Worm (Caenorhabditis elegans) whole organism, young adult: ENCODE data around the gene F36H12.9.
"Not testable (repeated sequence)": the region's sequence is repeated elsewhere in the genome, so short reads cannot be mapped to it uniquely, and the experiment has no call there.

ENCODE experiments used
- B0035.1 ChIP-seq: sonication (generic microtip); optimal IDR thresholded peaks from 2 replicates; lab custom pipeline; 2016; ENCODE audit warnings: missing genetic modification characterization, mild to moderate bottlenecking, missing compliant biosample characterization, missing genotype, missing genetic modification reagents
- B0261.1 ChIP-seq: sonication (generic microtip); optimal IDR thresholded peaks from 2 replicates; lab custom pipeline; 2016; ENCODE audit warnings: mild to moderate bottlenecking, missing genetic modification characterization, moderate library complexity, missing compliant biosample characterization
- F49E8.2 ChIP-seq: sonication (generic microtip); optimal IDR thresholded peaks from 3 replicates; lab custom pipeline; 2017; ENCODE audit warnings: missing genetic modification characterization, mild to moderate bottlenecking, missing compliant biosample characterization, antibody characterized with exemption, moderate library complexity; ENCODE audit not compliant: insufficient read depth
- F52B5.7 ChIP-seq: sonication (generic microtip); optimal IDR thresholded peaks from 2 replicates; lab custom pipeline; 2016; ENCODE audit warnings: mild to moderate bottlenecking, missing genetic modification characterization, missing compliant biosample characterization
- K11D2.4 ChIP-seq: fragments of 200-800 bp; sonication (Bioruptor generic); IDR thresholded peaks from 2 replicates; pipeline ENCODE4 v1.3.6; 2022; ENCODE audit warnings: missing genetic modification reagents, missing genetic modification characterization, missing compliant biosample characterization
- K12H6.12 ChIP-seq: fragments of 200-800 bp; sonication (Bioruptor generic); optimal IDR thresholded peaks from 2 replicates; lab custom pipeline; 2018; ENCODE audit warnings: mild to moderate bottlenecking, missing genetic modification characterization, missing compliant biosample characterization
- T26A5.8 ChIP-seq: sonication (generic microtip); optimal IDR thresholded peaks from 2 replicates; lab custom pipeline; 2016; ENCODE audit warnings: missing genetic modification characterization, missing compliant biosample characterization
- Y53F4B.3 ChIP-seq: fragments of 200-800 bp; sonication (Bioruptor generic); IDR thresholded peaks from 2 replicates; pipeline ENCODE4 v1.3.6; 2022; ENCODE audit warnings: missing genetic modification reagents, missing genetic modification characterization, missing compliant biosample characterization
- ama-1 ChIP-seq, 3 experiments: fragments of 150-350 bp in 1 of 3; sonication (generic microtip) in 2 of 3; optimal IDR thresholded peaks; 2 replicates each; lab custom pipeline; 2014 to 2018; ENCODE audit warnings: missing biosample characterization in 2 of 3, missing genetic modification characterization in 2 of 3, missing genetic modification reagents in 2 of 3
- attf-3 ChIP-seq: fragments of 200-800 bp; sonication (Bioruptor generic); conservative IDR thresholded peaks from 2 replicates; pipeline ENCODE4 v1.3.6; 2022; ENCODE audit warnings: missing genetic modification reagents, missing genetic modification characterization, missing compliant biosample characterization
- bed-1 ChIP-seq: fragments of 200-800 bp; sonication (Bioruptor generic); IDR thresholded peaks from 2 replicates; pipeline ENCODE4 v1.3.6; 2022; ENCODE audit warnings: missing genetic modification reagents, missing genetic modification characterization, missing compliant biosample characterization
- cebp-1 ChIP-seq, 2 experiments: fragments of 200-800 bp in 1 of 2; sonication (Bioruptor generic) in 1 of 2; sonication (generic microtip) in 1 of 2; IDR thresholded peaks in 1 of 2; optimal IDR thresholded peaks in 1 of 2; 2 replicates each; pipeline versions ENCODE4 v1.3.6 to Lab custom; 2017 to 2022; ENCODE audit warnings: missing compliant biosample characterization in 2 of 2, missing genetic modification characterization in 2 of 2, mild to moderate bottlenecking in 1 of 2, missing genetic modification reagents in 1 of 2, moderate library complexity in 1 of 2
- ceh-79 ChIP-seq: sonication (generic microtip); optimal IDR thresholded peaks from 2 replicates; lab custom pipeline; 2017; ENCODE audit warnings: mild to moderate bottlenecking, missing genetic modification characterization, missing compliant biosample characterization
- die-1 ChIP-seq: sonication (generic microtip); optimal IDR thresholded peaks from 2 replicates; lab custom pipeline; 2016; ENCODE audit warnings: missing genotype, mild to moderate bottlenecking, missing genetic modification characterization, missing compliant biosample characterization
- dox-1 ChIP-seq: fragments of 200-800 bp; sonication (Bioruptor generic); IDR thresholded peaks from 2 replicates; pipeline ENCODE4 v1.3.6; 2022; ENCODE audit warnings: missing genetic modification reagents, missing genetic modification characterization, missing compliant biosample characterization
- dpff-1 ChIP-seq: sonication (generic microtip); optimal IDR thresholded peaks from 2 replicates; lab custom pipeline; 2017; ENCODE audit warnings: mild to moderate bottlenecking, missing genetic modification characterization, missing compliant biosample characterization
- ets-4 ChIP-seq: fragments of 200-800 bp; sonication (Bioruptor generic); optimal IDR thresholded peaks from 2 replicates; lab custom pipeline; 2018; ENCODE audit warnings: mild to moderate bottlenecking, missing genetic modification characterization, missing compliant biosample characterization
- gei-17 ChIP-seq: fragments of 200-800 bp; sonication (Bioruptor generic); optimal IDR thresholded peaks from 2 replicates; lab custom pipeline; 2018; ENCODE audit warnings: mild to moderate bottlenecking, missing genetic modification characterization, missing compliant biosample characterization
- him-1 ChIP-seq: sonication (generic microtip); optimal IDR thresholded peaks from 2 replicates; lab custom pipeline; 2016; ENCODE audit warnings: missing genotype, missing genetic modification reagents, missing genetic modification characterization, missing compliant biosample characterization
- hlh-26 ChIP-seq: fragments of 200-800 bp; sonication (Bioruptor generic); conservative IDR thresholded peaks from 2 replicates; pipeline ENCODE4 v1.3.6; 2022; ENCODE audit warnings: missing genetic modification reagents, missing genetic modification characterization, missing compliant biosample characterization
- hmg-1.2 ChIP-seq: fragments of 200-800 bp; sonication (Bioruptor generic); IDR thresholded peaks from 2 replicates; pipeline ENCODE4 v1.3.6; 2022; ENCODE audit warnings: missing genetic modification reagents, missing genetic modification characterization, missing compliant biosample characterization
- let-607 ChIP-seq, 2 experiments: fragments of 200-800 bp in 1 of 2; sonication (Bioruptor generic) in 1 of 2; sonication (generic microtip) in 1 of 2; optimal IDR thresholded peaks; 2 replicates each; lab custom pipeline; 2016 to 2018; ENCODE audit warnings: mild to moderate bottlenecking in 2 of 2, missing compliant biosample characterization in 2 of 2, missing genetic modification characterization in 2 of 2, moderate library complexity in 2 of 2, missing genotype in 1 of 2
- lin-40 ChIP-seq: sonication (generic microtip); optimal IDR thresholded peaks from 2 replicates; lab custom pipeline; 2016; ENCODE audit warnings: missing genetic modification characterization, mild to moderate bottlenecking, missing compliant biosample characterization, missing genotype, missing genetic modification reagents
- lir-1 ChIP-seq: fragments of 200-800 bp; sonication (Bioruptor generic); conservative IDR thresholded peaks from 2 replicates; pipeline ENCODE4 v1.3.6; 2022; ENCODE audit warnings: missing genetic modification reagents, missing genetic modification characterization, missing compliant biosample characterization
- mcd-1 ChIP-seq: fragments of 200-800 bp; sonication (Bioruptor generic); IDR thresholded peaks from 2 replicates; pipeline ENCODE4 v1.3.6; 2022; ENCODE audit warnings: missing genetic modification reagents, missing genetic modification characterization, missing compliant biosample characterization
- nfya-2 ChIP-seq: fragments of 200-800 bp; sonication (Bioruptor generic); IDR thresholded peaks from 2 replicates; pipeline ENCODE4 v1.3.6; 2022; ENCODE audit warnings: missing genetic modification reagents, missing genetic modification characterization, missing compliant biosample characterization
- nfyb-1 ChIP-seq: fragments of 200-800 bp; sonication (Bioruptor generic); IDR thresholded peaks from 2 replicates; pipeline ENCODE4 v1.3.6; 2022; ENCODE audit warnings: missing genetic modification reagents, missing genetic modification characterization, missing compliant biosample characterization
- pha-4 ChIP-seq: fragments of 150-350 bp; sonication (generic microtip); optimal IDR thresholded peaks from 2 replicates; lab custom pipeline; 2014; ENCODE audit warnings: missing biosample characterization, missing genetic modification reagents, missing genetic modification characterization
- snpc-1.3 ChIP-seq: sonication (generic microtip); optimal IDR thresholded peaks from 2 replicates; lab custom pipeline; 2017; ENCODE audit warnings: missing genetic modification characterization, mild to moderate bottlenecking, missing compliant biosample characterization, antibody characterized with exemption, moderate library complexity, missing genotype, missing genetic modification reagents; ENCODE audit not compliant: insufficient read depth
- snpc-4 ChIP-seq, 5 experiments: fragments of 150-350 bp in 1 of 5; sonication (generic microtip) in 4 of 5; optimal IDR thresholded peaks; 2 replicates each; lab custom pipeline; 2014 to 2018; ENCODE audit warnings: missing genetic modification characterization in 5 of 5, missing biosample characterization in 3 of 5, antibody characterized with exemption in 2 of 5, mild to moderate bottlenecking in 2 of 5, missing compliant biosample characterization in 2 of 5, missing genotype in 2 of 5, moderate library complexity in 2 of 5, missing genetic modification reagents in 1 of 5
- tbx-9 ChIP-seq: sonication (generic microtip); optimal IDR thresholded peaks from 2 replicates; lab custom pipeline; 2016; ENCODE audit warnings: borderline replicate concordance, missing genetic modification characterization, inconsistent platforms, missing compliant biosample characterization
- tlf-1 ChIP-seq: fragments of 200-800 bp; sonication (Bioruptor generic); optimal IDR thresholded peaks from 2 replicates; lab custom pipeline; 2018; ENCODE audit warnings: mild to moderate bottlenecking, missing genetic modification characterization, missing compliant biosample characterization
- unc-62 ChIP-seq: fragments of 150-350 bp; optimal IDR thresholded peaks from 2 replicates; lab custom pipeline; 2014; ENCODE audit warnings: missing biosample characterization, missing genetic modification reagents, missing genetic modification characterization
- xnd-1 ChIP-seq: sonication (generic microtip); optimal IDR thresholded peaks from 2 replicates; lab custom pipeline; 2016; ENCODE audit warnings: missing genotype, missing genetic modification reagents, missing genetic modification characterization, missing compliant biosample characterization

Gene F36H12.9

ce11 chrIV:5291207-5291606, 34.4 kb downstream of the F36H12.9 start:
- no peak for TF ChIP-seq B0261.1
- no peak for TF ChIP-seq snpc-4 (GFP tag; optimal IDR thresholded peaks at IDR 0.05; lab: Kevin White, UChicago)
- TF ChIP-seq snpc-4 (tag; optimal IDR thresholded peaks at IDR 0.05; lab: Kevin White, UChicago): no peak
- no peak for TF ChIP-seq let-607 (tag; optimal IDR thresholded peaks at IDR 0.05; lab: Kevin White, UChicago)
- TF ChIP-seq nfya-2 (GFP tag; lab: Robert Waterston, UW): no peak
- TF ChIP-seq ceh-79: no peak
- TF ChIP-seq bed-1 (GFP tag; lab: Robert Waterston, UW): no peak
- no peak for TF ChIP-seq cebp-1 (GFP tag; IDR thresholded peaks at IDR 0.05; lab: Robert Waterston, UW)
- TF ChIP-seq cebp-1 (tag; optimal IDR thresholded peaks at IDR 0.05; lab: Kevin White, UChicago): no peak
- TF ChIP-seq ama-1 (optimal IDR thresholded peaks at IDR 0.05; lab: Kevin White, UChicago): no peak
- no peak for TF ChIP-seq ama-1 (GFP tag; optimal IDR thresholded peaks at IDR 0.05; lab: Kevin White, UChicago)
- TF ChIP-seq T26A5.8 (tag; lab: Kevin White, UChicago): no peak
- no peak for TF ChIP-seq mcd-1
- no peak for TF ChIP-seq hmg-1.2 (GFP tag; lab: Robert Waterston, UW)
- TF ChIP-seq gei-17: no peak
- TF ChIP-seq lin-40 (tag; lab: Kevin White, UChicago): no peak

- no peak for TF ChIP-seq pha-4
- TF ChIP-seq Y53F4B.3: no peak
- no peak for TF ChIP-seq attf-3 (GFP tag; lab: Robert Waterston, UW)
- TF ChIP-seq lir-1 (GFP tag; lab: Robert Waterston, UW): no peak
- TF ChIP-seq tlf-1 (GFP tag; lab: Kevin White, UChicago): no peak
- no peak for TF ChIP-seq dpff-1
- no peak for TF ChIP-seq K12H6.12
- TF ChIP-seq die-1 (tag; lab: Kevin White, UChicago): no peak
- TF ChIP-seq xnd-1 (tag; lab: Kevin White, UChicago): no peak
- no peak for TF ChIP-seq ets-4 (GFP tag; lab: Kevin White, UChicago)
- no peak for TF ChIP-seq B0035.1 (tag; lab: Kevin White, UChicago)
- no peak for TF ChIP-seq F49E8.2 (tag; lab: Kevin White, UChicago)
- TF ChIP-seq ceh-79: no peak
- no peak for TF ChIP-seq dox-1 (GFP tag; lab: Robert Waterston, UW)
- no peak for TF ChIP-seq nfyb-1 (GFP tag; lab: Robert Waterston, UW)
- TF ChIP-seq T26A5.8 (tag; lab: Kevin White, UChicago): no peak
- no peak for TF ChIP-seq unc-62 (GFP tag; lab: Kevin White, UChicago)
Measured at ce11 chrIV:5294467-5294866, 37.6 kb downstream of the F36H12.9 start.

ce11 chrIV:5295240-5295639, 38.4 kb downstream of the F36H12.9 start, which contains the start of gene msp-51:
Gene msp-51, minus strand, starts transcription at chrIV:5295340.
- TF ChIP-seq hmg-1.2 (GFP tag; lab: Robert Waterston, UW); him-1 (tag; lab: Kevin White, UChicago); snpc-1.3 (tag; lab: Kevin White, UChicago): not testable (repeated sequence)
- TF ChIP-seq, all 124 proteins: peak for 0; not testable (repeated sequence) for 124

ce11 chrIV:5297436-5298012, 40.7 kb downstream of the F36H12.9 start, which contains the start of the genes ZK354.6 and msp-113:
Gene ZK354.6, minus strand, starts transcription at chrIV:5297536.
Gene msp-113, plus strand, starts transcription at chrIV:5297962.
- no peak for TF ChIP-seq die-1 (tag; lab: Kevin White, UChicago)
- TF ChIP-seq cebp-1 (GFP tag; IDR thresholded peaks at IDR 0.05; lab: Robert Waterston, UW): no peak
- no peak for TF ChIP-seq cebp-1 (tag; optimal IDR thresholded peaks at IDR 0.05; lab: Kevin White, UChicago)
- TF ChIP-seq B0261.1: no peak
- TF ChIP-seq K11D2.4 (GFP tag; lab: Robert Waterston, UW): no peak
- no peak for TF ChIP-seq hlh-26
- no peak for TF ChIP-seq tlf-1 (GFP tag; lab: Kevin White, UChicago)
- no peak for TF ChIP-seq tbx-9 (tag; lab: Kevin White, UChicago)
- TF ChIP-seq F52B5.7 (tag; lab: Kevin White, UChicago): no peak
